Worm (Caenorhabditis elegans) whole organism, young adult: ENCODE measurements around the gene nspc-12.

Source experiments
- B0261.1 ChIP-seq: sonication (generic microtip); optimal IDR thresholded peaks from 2 replicates; lab custom pipeline; 2016; ENCODE audit warnings: mild to moderate bottlenecking, missing genetic modification characterization, moderate library complexity, missing compliant biosample characterization
- C17E4.6 ChIP-seq: fragments of 200-800 bp; sonication (Bioruptor generic); IDR thresholded peaks from 2 replicates; pipeline ENCODE4 v1.3.6; 2022; ENCODE audit warnings: missing genetic modification reagents, missing genetic modification characterization, missing compliant biosample characterization
- F33H1.4 ChIP-seq: fragments of 200-800 bp; sonication (Bioruptor generic); IDR thresholded peaks from 2 replicates; pipeline ENCODE4 v1.3.6; 2022; ENCODE audit warnings: missing genetic modification reagents, missing genetic modification characterization, missing compliant biosample characterization
- F55B11.4 ChIP-seq: sonication (generic microtip); optimal IDR thresholded peaks from 2 replicates; lab custom pipeline; 2016; ENCODE audit warnings: missing compliant biosample characterization, missing genetic modification characterization, borderline replicate concordance; ENCODE audit not compliant: insufficient read depth
- K11D2.4 ChIP-seq: fragments of 200-800 bp; sonication (Bioruptor generic); IDR thresholded peaks from 2 replicates; pipeline ENCODE4 v1.3.6; 2022; ENCODE audit warnings: missing genetic modification reagents, missing genetic modification characterization, missing compliant biosample characterization
- T26A5.8 ChIP-seq: sonication (generic microtip); optimal IDR thresholded peaks from 2 replicates; lab custom pipeline; 2016; ENCODE audit warnings: missing genetic modification characterization, missing compliant biosample characterization
- Y53G8AR.9 ChIP-seq: fragments of 200-800 bp; sonication (Bioruptor generic); conservative IDR thresholded peaks from 2 replicates; pipeline ENCODE4 v1.3.6; 2022; ENCODE audit warnings: missing genetic modification reagents, missing genetic modification characterization, missing compliant biosample characterization
- Y67H2A.10 ChIP-seq: fragments of 200-800 bp; sonication (Bioruptor generic); conservative IDR thresholded peaks from 2 replicates; pipeline ENCODE4 v1.3.6; 2022; ENCODE audit warnings: missing genetic modification reagents, missing genetic modification characterization, missing compliant biosample characterization
- ama-1 ChIP-seq, 3 experiments: fragments of 150-350 bp in 1 of 3; sonication (generic microtip) in 2 of 3; optimal IDR thresholded peaks; 2 replicates each; lab custom pipeline; 2014 to 2018; ENCODE audit warnings: missing biosample characterization in 2 of 3, missing genetic modification characterization in 2 of 3, missing genetic modification reagents in 2 of 3
- aptf-3 ChIP-seq: fragments of 200-800 bp; sonication (Bioruptor generic); IDR thresholded peaks from 2 replicates; pipeline ENCODE4 v1.3.6; 2022; ENCODE audit warnings: missing genetic modification characterization, missing compliant biosample characterization
- bed-1 ChIP-seq: fragments of 200-800 bp; sonication (Bioruptor generic); IDR thresholded peaks from 2 replicates; pipeline ENCODE4 v1.3.6; 2022; ENCODE audit warnings: missing genetic modification reagents, missing genetic modification characterization, missing compliant biosample characterization
- ccch-3 ChIP-seq: fragments of 200-800 bp; sonication (Bioruptor generic); optimal IDR thresholded peaks from 2 replicates; lab custom pipeline; 2018; ENCODE audit warnings: mild to moderate bottlenecking, missing genetic modification characterization, missing compliant biosample characterization
- cebp-2 ChIP-seq: fragments of 200-800 bp; sonication (Bioruptor generic); IDR thresholded peaks from 2 replicates; pipeline ENCODE4 v1.3.6; 2022; ENCODE audit warnings: missing genetic modification characterization, missing compliant biosample characterization
- ceh-27 ChIP-seq: fragments of 200-800 bp; sonication (Bioruptor generic); optimal IDR thresholded peaks from 2 replicates; lab custom pipeline; 2018; ENCODE audit warnings: mild to moderate bottlenecking, missing genetic modification characterization, moderate library complexity, missing compliant biosample characterization
- die-1 ChIP-seq: sonication (generic microtip); optimal IDR thresholded peaks from 2 replicates; lab custom pipeline; 2016; ENCODE audit warnings: missing genotype, mild to moderate bottlenecking, missing genetic modification characterization, missing compliant biosample characterization
- dpl-1 ChIP-seq: fragments of 150-350 bp; optimal IDR thresholded peaks from 2 replicates; lab custom pipeline; 2014; ENCODE audit warnings: missing biosample characterization, missing genetic modification reagents, missing genetic modification characterization
- fkh-3 ChIP-seq: sonication (generic microtip); optimal IDR thresholded peaks from 2 replicates; lab custom pipeline; 2016; ENCODE audit warnings: mild to moderate bottlenecking, missing genetic modification characterization, missing compliant biosample characterization
- gei-17 ChIP-seq: fragments of 200-800 bp; sonication (Bioruptor generic); optimal IDR thresholded peaks from 2 replicates; lab custom pipeline; 2018; ENCODE audit warnings: mild to moderate bottlenecking, missing genetic modification characterization, missing compliant biosample characterization
- him-1 ChIP-seq: sonication (generic microtip); optimal IDR thresholded peaks from 2 replicates; lab custom pipeline; 2016; ENCODE audit warnings: missing genotype, missing genetic modification reagents, missing genetic modification characterization, missing compliant biosample characterization
- hmg-20 ChIP-seq: fragments of 200-800 bp; sonication (Bioruptor generic); IDR thresholded peaks from 2 replicates; pipeline ENCODE4 v1.3.6; 2022; ENCODE audit warnings: missing genetic modification reagents, missing genetic modification characterization, missing compliant biosample characterization
- let-607 ChIP-seq, 2 experiments: fragments of 200-800 bp in 1 of 2; sonication (Bioruptor generic) in 1 of 2; sonication (generic microtip) in 1 of 2; optimal IDR thresholded peaks; 2 replicates each; lab custom pipeline; 2016 to 2018; ENCODE audit warnings: mild to moderate bottlenecking in 2 of 2, missing compliant biosample characterization in 2 of 2, missing genetic modification characterization in 2 of 2, moderate library complexity in 2 of 2, missing genotype in 1 of 2
- lin-35 ChIP-seq, 3 experiments: fragments of 150-350 bp in 2 of 3; sonication (generic microtip) in 1 of 3; optimal IDR thresholded peaks; 2 replicates each; lab custom pipeline; 2014 to 2018; ENCODE audit warnings: missing biosample characterization in 3 of 3, missing genetic modification characterization in 3 of 3, missing genetic modification reagents in 3 of 3
- lin-54 ChIP-seq: fragments of 200-800 bp; sonication (Bioruptor generic); optimal IDR thresholded peaks from 2 replicates; lab custom pipeline; 2018; ENCODE audit warnings: mild to moderate bottlenecking, missing genetic modification characterization, missing compliant biosample characterization
- madf-3 ChIP-seq: fragments of 200-800 bp; sonication (Bioruptor generic); IDR thresholded peaks from 2 replicates; pipeline ENCODE4 v1.3.6; 2022; ENCODE audit warnings: missing genetic modification reagents, missing genetic modification characterization, missing compliant biosample characterization
- madf-6 ChIP-seq: fragments of 200-800 bp; sonication (Bioruptor generic); IDR thresholded peaks from 2 replicates; pipeline ENCODE4 v1.3.6; 2022; ENCODE audit warnings: missing genetic modification reagents, missing genetic modification characterization, missing compliant biosample characterization
- madf-8 ChIP-seq: fragments of 200-800 bp; sonication (Bioruptor generic); conservative IDR thresholded peaks from 2 replicates; pipeline ENCODE4 v1.3.6; 2022; ENCODE audit warnings: missing genetic modification reagents, missing genetic modification characterization, missing compliant biosample characterization
- mel-28 ChIP-seq: sonication (generic microtip); optimal IDR thresholded peaks from 2 replicates; lab custom pipeline; 2016; ENCODE audit warnings: borderline replicate concordance, mild to moderate bottlenecking, missing genetic modification characterization, missing compliant biosample characterization
- nhr-120 ChIP-seq: fragments of 200-800 bp; sonication (Bioruptor generic); IDR thresholded peaks from 2 replicates; pipeline ENCODE4 v1.3.6; 2022; ENCODE audit warnings: missing genetic modification characterization, missing compliant biosample characterization
- nhr-179 ChIP-seq: sonication (generic microtip); optimal IDR thresholded peaks from 2 replicates; lab custom pipeline; 2016; ENCODE audit warnings: mild to moderate bottlenecking, missing genetic modification characterization, missing compliant biosample characterization
- pha-4 ChIP-seq: fragments of 150-350 bp; sonication (generic microtip); optimal IDR thresholded peaks from 2 replicates; lab custom pipeline; 2014; ENCODE audit warnings: missing biosample characterization, missing genetic modification reagents, missing genetic modification characterization
- rec-8 ChIP-seq, 2 experiments: sonication (generic microtip); optimal IDR thresholded peaks; 2 replicates each; lab custom pipeline; 2016; ENCODE audit warnings: mild to moderate bottlenecking in 2 of 2, missing genetic modification characterization in 2 of 2, missing genetic modification reagents in 2 of 2, missing genotype in 2 of 2, missing biosample characterization in 1 of 2, missing compliant biosample characterization in 1 of 2, moderate library complexity in 1 of 2
- ztf-26 ChIP-seq: sonication (generic microtip); optimal IDR thresholded peaks from 2 replicates; lab custom pipeline; 2017; ENCODE audit warnings: missing genetic modification characterization, missing compliant biosample characterization
- ztf-6 ChIP-seq: fragments of 200-800 bp; sonication (Bioruptor generic); IDR thresholded peaks from 2 replicates; pipeline ENCODE4 v1.3.6; 2022; ENCODE audit warnings: missing genetic modification reagents, missing genetic modification characterization, missing compliant biosample characterization

The nspc-12 gene

DNA sequence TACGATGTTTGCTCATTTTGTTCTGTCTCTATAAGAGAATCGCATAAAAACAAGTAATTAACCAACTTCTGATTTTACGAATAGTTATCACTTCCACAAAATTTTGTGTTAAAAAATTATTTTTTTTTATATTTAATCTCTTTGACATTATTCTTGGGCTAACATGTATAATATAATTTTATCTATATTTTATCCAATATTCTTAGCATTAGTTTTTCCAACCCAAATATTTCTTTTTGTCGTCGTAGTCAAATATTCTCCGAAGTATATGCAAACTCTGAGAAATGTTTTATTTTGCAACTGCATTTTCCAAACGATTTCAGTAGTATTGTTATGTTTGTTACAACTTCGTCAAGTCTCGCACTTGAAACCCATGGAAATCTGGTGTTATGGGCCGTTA is 23.0 kb downstream of the nspc-12 start, which contains the start of gene srd-47:
Gene srd-47, plus strand, starts transcription at position 164 of the 400 bp plus-strand sequence.
- TF ChIP-seq lin-35 (GFP tag; optimal IDR thresholded peaks at IDR 0.05; lab: Kevin White, UChicago), result no peak
- no peak for TF ChIP-seq madf-3
- TF ChIP-seq C17E4.6 (GFP tag; lab: Robert Waterston, UW), result no peak
- TF ChIP-seq gei-17 (GFP tag; lab: Kevin White, UChicago), result no peak
- no peak for TF ChIP-seq lin-54 (GFP tag; lab: Kevin White, UChicago)
- no peak for TF ChIP-seq die-1 (tag; lab: Kevin White, UChicago)

DNA sequence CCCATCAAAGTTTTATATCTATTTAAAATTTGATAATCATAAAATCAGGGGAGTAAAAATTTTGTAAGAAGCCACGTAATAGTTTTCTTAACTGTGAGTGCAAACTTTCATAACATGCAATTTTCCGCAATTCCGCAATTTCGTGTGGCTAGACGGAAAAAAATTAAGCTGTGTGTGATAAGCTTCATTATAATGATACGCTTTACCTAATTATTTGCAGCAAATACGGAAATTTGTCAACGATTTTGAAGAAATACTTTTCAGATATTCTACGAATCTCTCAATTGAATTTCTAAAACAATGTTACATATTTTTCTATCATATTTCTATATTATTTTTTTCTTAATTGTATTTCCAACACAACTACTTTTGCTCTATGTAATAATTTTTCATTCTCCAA is 24.7 kb downstream of the nspc-12 start, which contains the start of gene srd-46:
Gene srd-46, plus strand, starts transcription at position 301 of the 400 bp plus-strand sequence.
- TF ChIP-seq ccch-3 (GFP tag; lab: Kevin White, UChicago), result no peak
- TF ChIP-seq T26A5.8 (tag; lab: Kevin White, UChicago), result no peak
- no peak for TF ChIP-seq Y53G8AR.9 (GFP tag; lab: Robert Waterston, UW)
- no peak for TF ChIP-seq him-1 (tag; lab: Kevin White, UChicago)
- TF ChIP-seq cebp-2 (GFP tag; lab: Robert Waterston, UW), result no peak
- no peak for TF ChIP-seq ztf-26 (tag; lab: Kevin White, UChicago)
- TF ChIP-seq hmg-20 (GFP tag; lab: Robert Waterston, UW), result no peak
- TF ChIP-seq rec-8 (tag; optimal IDR thresholded peaks at IDR 0.05; lab: Kevin White, UChicago), result no peak

DNA sequence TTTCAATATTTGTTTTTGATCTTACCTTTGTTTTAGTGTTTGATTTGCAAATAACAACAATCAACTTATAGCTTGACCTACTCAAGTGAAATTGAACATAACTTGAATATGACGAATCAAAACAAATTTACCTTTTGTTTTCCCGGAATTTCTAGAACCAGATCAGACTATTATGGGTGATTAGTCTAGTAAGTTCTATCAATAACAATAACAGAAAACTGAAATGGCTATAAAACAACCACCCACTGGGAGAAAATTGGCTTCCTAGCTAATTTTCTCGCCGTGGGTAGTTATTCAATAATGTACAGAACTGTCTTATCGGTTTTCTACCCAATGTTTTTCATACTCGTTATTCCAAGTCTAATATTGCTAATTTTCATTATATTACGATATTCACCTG is 27.8 kb downstream of the nspc-12 start, which contains the start of gene srd-45:
Gene srd-45, plus strand, starts transcription at position 301 of the 400 bp plus-strand sequence.
- TF ChIP-seq B0261.1 (tag; lab: Kevin White, UChicago), result no peak
- no peak for TF ChIP-seq ztf-6 (GFP tag; lab: Robert Waterston, UW)
- no peak for TF ChIP-seq Y67H2A.10 (GFP tag; lab: Robert Waterston, UW)
- no peak for TF ChIP-seq K11D2.4 (GFP tag; lab: Robert Waterston, UW)
- no peak for TF ChIP-seq F55B11.4 (tag; lab: Kevin White, UChicago)

DNA sequence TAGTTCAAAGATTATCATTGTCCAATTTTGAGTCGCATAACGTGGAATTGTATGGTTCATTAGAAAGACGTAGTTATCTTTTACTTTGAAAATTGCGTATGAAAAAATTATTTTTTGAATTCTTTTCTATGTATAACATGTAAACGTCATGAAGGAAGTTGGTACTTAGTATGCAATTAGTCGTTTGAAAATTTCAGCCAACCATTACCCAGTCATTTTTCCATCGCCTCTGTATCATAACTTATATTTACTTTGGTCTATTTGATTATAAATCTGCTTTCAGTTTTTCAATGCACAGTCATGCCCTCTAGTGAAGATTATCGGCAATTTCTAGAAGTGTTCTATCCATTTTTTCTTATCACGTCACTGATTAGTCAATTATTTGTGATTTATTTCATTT is 30.1 kb downstream of the nspc-12 start, which contains the start of gene srd-41:
Gene srd-41, plus strand, starts transcription at position 301 of the 400 bp plus-strand sequence.
- TF ChIP-seq gei-17 (GFP tag; lab: Kevin White, UChicago), result no peak
- no peak for TF ChIP-seq pha-4 (tag; lab: Kevin White, UChicago)
- TF ChIP-seq madf-8, result no peak
- no peak for TF ChIP-seq nhr-179 (tag; lab: Kevin White, UChicago)
- no peak for TF ChIP-seq F33H1.4 (GFP tag; lab: Robert Waterston, UW)
- no peak for TF ChIP-seq hmg-20 (GFP tag; lab: Robert Waterston, UW)
- TF ChIP-seq nhr-120 (GFP tag; lab: Robert Waterston, UW), result no peak
- TF ChIP-seq mel-28 (tag; lab: Kevin White, UChicago), result no peak
- no peak for TF ChIP-seq ama-1 (optimal IDR thresholded peaks at IDR 0.05; lab: Kevin White, UChicago)
- no peak for TF ChIP-seq ama-1 (GFP tag; optimal IDR thresholded peaks at IDR 0.05; lab: Kevin White, UChicago)
- TF ChIP-seq fkh-3 (tag; lab: Kevin White, UChicago), result no peak
- no peak for TF ChIP-seq dpl-1 (GFP tag; lab: Kevin White, UChicago)
- TF ChIP-seq bed-1 (GFP tag; lab: Robert Waterston, UW), result no peak
- TF ChIP-seq B0261.1 (tag; lab: Kevin White, UChicago), result no peak
- no peak for TF ChIP-seq ceh-27 (GFP tag; lab: Kevin White, UChicago)
- TF ChIP-seq let-607 (tag; optimal IDR thresholded peaks at IDR 0.05; lab: Kevin White, UChicago), result no peak
- TF ChIP-seq aptf-3 (GFP tag; lab: Robert Waterston, UW), result no peak
- no peak for TF ChIP-seq madf-6 (GFP tag; lab: Robert Waterston, UW)
- TF ChIP-seq K11D2.4 (GFP tag; lab: Robert Waterston, UW), result no peak
